Fruit fly (Drosophila melanogaster) whole organism, prepupa: ENCODE results near the gene CG43175.
A peak's percentile ranks its signal among the peaks of the same experiment; 100 is the strongest.

Experiments used
- CG10631 ChIP-seq: fragments of 200-800 bp; sonication (Bioruptor generic); optimal IDR thresholded peaks from 2 replicates; lab custom pipeline; 2016; ENCODE audit warnings: missing biosample characterization, missing genetic modification characterization
- CG10669 ChIP-seq: fragments of 200-800 bp; sonication (Bioruptor generic); optimal IDR thresholded peaks from 3 replicates; lab custom pipeline; 2018; ENCODE audit warnings: missing biosample characterization, mild to moderate bottlenecking, missing genetic modification characterization, moderate library complexity
- CG11294 ChIP-seq: fragments of 200-800 bp; sonication (Bioruptor generic); IDR thresholded peaks from 2 replicates; pipeline ENCODE4 v1.3.6; 2022; ENCODE audit warnings: missing biosample characterization, missing genetic modification characterization
- CG15336 ChIP-seq: fragments of 200-800 bp; sonication (Bioruptor generic); IDR thresholded peaks from 2 replicates; pipeline ENCODE4 v1.3.6; 2022; ENCODE audit warnings: missing biosample characterization, missing genetic modification characterization
- CG16779 ChIP-seq: fragments of 200-800 bp; sonication (Bioruptor generic); optimal IDR thresholded peaks from 3 replicates; lab custom pipeline; 2017; ENCODE audit warnings: missing biosample characterization, mild to moderate bottlenecking, missing genetic modification characterization
- CG3032 ChIP-seq: fragments of 200-800 bp; optimal IDR thresholded peaks from 2 replicates; lab custom pipeline; 2019; ENCODE audit warnings: missing biosample characterization, mild to moderate bottlenecking, missing genetic modification characterization, moderate library complexity
- CG31627 ChIP-seq: fragments of 200-800 bp; sonication (Bioruptor generic); optimal IDR thresholded peaks from 3 replicates; lab custom pipeline; 2016; ENCODE audit warnings: missing biosample characterization, missing genetic modification characterization
- CG34406 ChIP-seq: fragments of 200-800 bp; sonication (Bioruptor generic); optimal IDR thresholded peaks from 3 replicates; lab custom pipeline; 2016; ENCODE audit warnings: missing biosample characterization, missing genetic modification characterization
- CG3919 ChIP-seq: fragments of 200-800 bp; sonication (Bioruptor generic); optimal IDR thresholded peaks from 3 replicates; lab custom pipeline; 2016; ENCODE audit warnings: missing biosample characterization, missing genetic modification characterization
- CG6276 ChIP-seq: fragments of 200-800 bp; sonication (Bioruptor generic); optimal IDR thresholded peaks from 2 replicates; lab custom pipeline; 2017; ENCODE audit warnings: missing biosample characterization, mild to moderate bottlenecking, missing genetic modification characterization
- CG6792 ChIP-seq: fragments of 200-800 bp; sonication (Bioruptor generic); optimal IDR thresholded peaks from 3 replicates; lab custom pipeline; 2016; ENCODE audit warnings: missing biosample characterization, missing genetic modification characterization
- CG6808 ChIP-seq: fragments of 200-800 bp; sonication (Bioruptor generic); optimal IDR thresholded peaks from 3 replicates; lab custom pipeline; 2017; ENCODE audit warnings: missing biosample characterization, missing genetic modification characterization, mild to moderate bottlenecking, moderate library complexity, missing genetic modification reagents
- CG7368 ChIP-seq: fragments of 200-800 bp; sonication (Bioruptor generic); optimal IDR thresholded peaks from 3 replicates; lab custom pipeline; 2016; ENCODE audit warnings: missing biosample characterization, missing genetic modification characterization
- CG8119 ChIP-seq: fragments of 200-800 bp; sonication (Bioruptor generic); IDR thresholded peaks from 3 replicates; pipeline ENCODE4 v1.3.6; 2022; ENCODE audit warnings: missing biosample characterization, missing genetic modification characterization
- CG8319 ChIP-seq: fragments of 200-800 bp; sonication (Bioruptor generic); optimal IDR thresholded peaks from 3 replicates; lab custom pipeline; 2016; ENCODE audit warnings: missing biosample characterization, missing genetic modification characterization
- Eip78C ChIP-seq: fragments of 200-800 bp; sonication (Bioruptor generic); peaks from one replicate; lab custom pipeline; 2016; ENCODE audit warnings: missing biosample characterization, missing genetic modification characterization
- Ets21C ChIP-seq: fragments of 200-800 bp; sonication (Bioruptor generic); optimal IDR thresholded peaks from 3 replicates; lab custom pipeline; 2016; ENCODE audit warnings: missing biosample characterization, missing genetic modification characterization
- Ets96B ChIP-seq: fragments of 200-800 bp; optimal IDR thresholded peaks from 2 replicates; lab custom pipeline; 2019; ENCODE audit warnings: missing biosample characterization, mild to moderate bottlenecking, missing genetic modification characterization, moderate library complexity
- Hr38 ChIP-seq: sonication (Bioruptor generic); optimal IDR thresholded peaks from 2 replicates; lab custom pipeline; 2016; ENCODE audit warnings: missing biosample characterization, missing genetic modification characterization
- Hr39 ChIP-seq: fragments of 200-800 bp; sonication (Bioruptor generic); optimal IDR thresholded peaks from 2 replicates; lab custom pipeline; 2016; ENCODE audit warnings: missing biosample characterization, missing genetic modification characterization
- Met ChIP-seq: fragments of 200-800 bp; sonication (Bioruptor generic); optimal IDR thresholded peaks from 3 replicates; lab custom pipeline; 2016; ENCODE audit warnings: missing biosample characterization, missing genetic modification characterization
- OdsH ChIP-seq: fragments of 200-800 bp; sonication (Bioruptor generic); optimal IDR thresholded peaks from 3 replicates; lab custom pipeline; 2016; ENCODE audit warnings: missing biosample characterization, missing genetic modification characterization
- Smox ChIP-seq: fragments of 200-800 bp; sonication (Bioruptor generic); optimal IDR thresholded peaks from 3 replicates; lab custom pipeline; 2016; ENCODE audit warnings: missing biosample characterization, missing genetic modification characterization
- Sox102F ChIP-seq: fragments of 200-800 bp; sonication (Bioruptor generic); optimal IDR thresholded peaks from 2 replicates; lab custom pipeline; 2016; ENCODE audit warnings: missing biosample characterization, mild to moderate bottlenecking, missing genetic modification characterization
- achi ChIP-seq: fragments of 200-800 bp; sonication (Bioruptor generic); optimal IDR thresholded peaks from 3 replicates; lab custom pipeline; 2016; ENCODE audit warnings: missing biosample characterization, missing genetic modification characterization
- acj6 ChIP-seq: fragments of 200-800 bp; sonication (Bioruptor generic); optimal IDR thresholded peaks from 3 replicates; lab custom pipeline; 2016; ENCODE audit warnings: missing biosample characterization, missing genetic modification characterization
- cyc ChIP-seq: fragments of 200-800 bp; sonication (Bioruptor generic); optimal IDR thresholded peaks from 3 replicates; lab custom pipeline; 2016; ENCODE audit warnings: missing biosample characterization, missing genetic modification characterization
- dsx ChIP-seq: fragments of 200-800 bp; optimal IDR thresholded peaks from 3 replicates; lab custom pipeline; 2019; ENCODE audit warnings: missing biosample characterization, mild to moderate bottlenecking, missing genetic modification characterization, moderate library complexity; ENCODE audit not compliant: poor library complexity, severe bottlenecking
- esn ChIP-seq: fragments of 200-800 bp; sonication (Bioruptor generic); optimal IDR thresholded peaks from 2 replicates; lab custom pipeline; 2016; ENCODE audit warnings: missing biosample characterization, mild to moderate bottlenecking, missing genetic modification characterization, moderate library complexity
- lz ChIP-seq: fragments of 200-800 bp; sonication (Bioruptor generic); optimal IDR thresholded peaks from 3 replicates; lab custom pipeline; 2016; ENCODE audit warnings: missing biosample characterization, missing genetic modification characterization
- spab ChIP-seq: fragments of 200-800 bp; sonication (Bioruptor generic); optimal IDR thresholded peaks from 2 replicates; lab custom pipeline; 2017; ENCODE audit warnings: missing biosample characterization, mild to moderate bottlenecking, missing genetic modification characterization, missing genetic modification reagents
- ss ChIP-seq, 2 experiments: fragments of 200-800 bp; sonication (Bioruptor generic); optimal IDR thresholded peaks; 2 replicates in 1 of 2; 3 replicates in 1 of 2; lab custom pipeline; 2017 to 2018; ENCODE audit warnings: mild to moderate bottlenecking in 2 of 2, missing biosample characterization in 2 of 2, missing genetic modification characterization in 2 of 2, moderate library complexity in 1 of 2
- svp ChIP-seq: fragments of 200-800 bp; sonication (Bioruptor generic); peaks from one replicate; lab custom pipeline; 2016; ENCODE audit warnings: missing biosample characterization, missing genetic modification characterization

Gene CG43175

DNA sequence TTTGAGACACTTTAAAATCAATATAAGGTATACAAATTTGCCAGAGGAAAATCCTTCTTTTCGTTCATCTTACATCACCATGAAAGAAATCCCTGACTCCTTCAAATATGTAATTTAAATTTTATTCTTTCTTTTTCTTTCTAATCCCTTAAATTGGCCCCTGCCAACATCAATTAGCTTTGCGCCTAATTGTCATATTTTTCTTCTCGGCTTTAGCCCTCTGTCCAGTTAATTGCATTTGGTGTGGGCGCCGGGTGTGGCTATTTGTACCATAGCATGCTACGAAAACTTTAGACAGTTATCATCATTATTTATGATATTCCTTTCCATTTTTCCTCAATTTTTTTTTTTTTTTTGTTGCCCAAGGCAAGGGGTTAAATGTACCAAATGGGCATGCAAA lies at the start of gene CG43175:
CG43175 (plus strand) TSS at position 301 of the 400 bp plus-strand sequence.
- TF ChIP-seq CG6808 = no peak
- TF ChIP-seq CG11294 = no peak
- TF ChIP-seq CG6792 (GFP tag; lab: Kevin White, UChicago) = no peak
- no peak for TF ChIP-seq Hr39 (GFP tag; lab: Kevin White, UChicago)

DNA sequence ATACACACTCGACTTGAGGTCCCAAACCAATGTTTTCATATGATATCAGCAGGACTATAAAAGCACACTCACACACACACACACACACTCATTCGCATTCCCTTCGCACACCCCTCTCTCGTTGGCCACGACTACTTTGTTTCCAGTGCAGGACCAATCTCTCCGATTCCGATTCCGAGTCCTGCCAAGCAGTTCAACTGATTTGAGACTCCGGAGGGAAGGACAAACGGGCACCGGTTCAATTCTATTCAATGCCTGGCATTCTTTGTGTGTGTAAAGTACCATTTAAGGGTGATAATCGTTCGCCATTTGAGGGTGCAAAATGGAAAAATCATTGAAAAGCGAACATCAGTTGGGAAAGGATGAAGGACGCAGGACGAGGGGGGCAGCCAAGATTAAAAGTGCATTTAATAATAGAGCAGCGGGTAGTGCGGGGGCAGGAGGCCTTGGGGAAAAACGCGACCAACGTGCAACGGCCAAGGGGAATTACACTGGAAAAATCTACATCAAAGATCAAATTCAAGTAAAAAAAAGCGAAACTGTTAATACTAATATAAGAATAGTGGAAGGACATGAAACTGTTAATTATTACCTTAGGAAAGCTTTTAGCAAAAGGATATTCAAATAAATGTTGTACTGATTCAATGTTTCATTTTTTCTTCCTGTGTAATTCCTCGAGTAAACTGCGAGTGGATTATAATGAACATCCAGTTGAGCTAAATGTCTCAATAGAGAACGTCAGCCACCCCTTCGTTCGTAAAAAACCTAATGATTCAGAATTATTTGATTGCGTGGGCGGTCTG lies 46.7 kb upstream of the CG43175 start:
- no peak for TF ChIP-seq acj6 (GFP tag; lab: Kevin White, UChicago)
- TF ChIP-seq CG16779 (tag; lab: Kevin White, UChicago) = no peak
- peak; percentile 47 for TF ChIP-seq esn
- TF ChIP-seq lz (GFP tag; lab: Kevin White, UChicago) = peak; percentile 31
- peak; percentile 67 for TF ChIP-seq svp (GFP tag; lab: Kevin White, UChicago)
- peak; percentile 7 for TF ChIP-seq CG3032 (tag; lab: Kevin White, UChicago)
- TF ChIP-seq CG15336 (GFP tag; lab: Robert Waterston, UW) = no peak
- TF ChIP-seq Sox102F (GFP tag; lab: Kevin White, UChicago) = peak; percentile 17
- no peak for TF ChIP-seq Hr38 (GFP tag; lab: Kevin White, UChicago)
- peak; percentile 12 for TF ChIP-seq CG31627 (GFP tag; lab: Kevin White, UChicago)
- TF ChIP-seq cyc = peak; percentile 4
- peak; percentile 16 for TF ChIP-seq Smox (GFP tag; lab: Kevin White, UChicago)
- no peak for TF ChIP-seq CG7368 (GFP tag; lab: Kevin White, UChicago)
- peak; percentile 64 for TF ChIP-seq Eip78C
- TF ChIP-seq CG8319 (GFP tag; lab: Kevin White, UChicago) = no peak
- peak; percentile 40 for TF ChIP-seq Hr39 (GFP tag; lab: Kevin White, UChicago)
- peak; percentile 43 for TF ChIP-seq Met (GFP tag; lab: Kevin White, UChicago)

DNA sequence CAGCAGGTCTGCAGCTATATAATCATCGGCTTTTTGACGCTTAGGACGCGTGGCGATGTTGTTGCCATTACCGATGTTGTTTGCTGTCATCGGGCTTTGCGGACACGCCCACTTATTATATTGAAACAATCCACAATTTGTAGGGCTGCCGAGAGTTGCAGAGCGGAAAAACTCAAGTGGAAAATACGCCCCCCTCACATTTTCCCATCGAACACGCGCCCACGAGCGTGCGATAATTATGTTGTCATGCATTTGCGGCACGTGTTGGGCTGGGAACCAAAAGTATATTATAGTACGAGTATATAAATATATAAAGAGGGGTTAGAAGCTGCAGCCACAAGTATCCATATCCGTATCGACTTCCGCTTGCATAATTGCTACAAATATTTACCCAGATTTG lies 41.7 kb upstream of the CG43175 start:
- TF ChIP-seq CG3919 = no peak
- no peak for TF ChIP-seq Met (GFP tag; lab: Kevin White, UChicago)
- TF ChIP-seq CG6276 = no peak
- TF ChIP-seq OdsH (GFP tag; lab: Kevin White, UChicago) = no peak
- no peak for TF ChIP-seq spab
- TF ChIP-seq Eip78C = no peak
- TF ChIP-seq CG8119 = no peak

DNA sequence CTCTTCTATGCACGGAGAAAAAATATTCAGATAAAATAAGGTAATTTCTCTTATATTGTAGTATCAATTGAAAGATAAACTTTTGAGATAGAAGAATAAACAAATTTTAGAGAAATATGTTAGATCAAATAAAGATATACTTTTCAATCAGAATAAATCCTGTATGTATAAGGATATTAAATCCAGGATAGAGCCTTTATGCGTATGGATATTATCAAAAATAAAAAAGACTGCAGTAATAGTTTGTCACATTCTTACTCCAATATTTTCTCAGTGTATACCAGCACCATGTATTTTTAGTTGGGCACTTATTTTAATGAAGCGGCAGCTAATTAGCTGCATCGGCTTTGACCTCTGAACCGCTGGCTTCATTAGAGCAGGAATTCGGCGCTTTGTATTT lies 38.7 kb upstream of the CG43175 start:
- TF ChIP-seq svp (GFP tag; lab: Kevin White, UChicago) (peak; percentile 60), Ets21C (GFP tag; lab: Kevin White, UChicago) (no peak)

DNA sequence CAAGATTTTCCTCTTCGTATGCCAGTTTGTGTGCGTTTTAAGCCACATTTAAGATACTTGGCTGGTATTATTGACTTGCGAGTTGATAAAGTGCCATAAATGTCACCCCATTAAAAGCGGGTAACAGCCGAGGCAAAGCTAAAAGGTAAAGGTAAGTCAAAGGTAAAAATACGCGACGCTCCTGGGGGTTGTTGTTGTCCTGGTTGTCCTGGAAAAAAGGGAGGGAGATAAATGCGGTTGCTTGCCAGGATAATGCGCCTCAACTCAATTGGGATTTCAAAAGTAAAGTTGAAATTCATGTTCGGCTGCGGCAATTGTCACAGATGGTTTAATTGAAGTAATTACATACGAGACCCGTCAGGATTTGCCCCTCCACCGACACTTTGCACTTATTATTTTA lies 37.0 kb upstream of the CG43175 start:
- TF ChIP-seq ss (GFP tag; optimal IDR thresholded peaks at IDR 0.05; lab: Kevin White, UChicago) (no peak), CG10631 (no peak), achi (no peak), CG10669 (no peak), Ets96B (tag; lab: Kevin White, UChicago) (no peak), lz (GFP tag; lab: Kevin White, UChicago) (no peak), Hr38 (GFP tag; lab: Kevin White, UChicago) (no peak), dsx (GFP tag; lab: Kevin White, UChicago) (no peak), CG34406 (no peak)
- TF ChIP-seq, all 60 proteins: peak for 0
